Fruit fly (Drosophila melanogaster) whole organism, wandering third instar larva: ENCODE results near the gene CG8475.

Source experiments
- Abd-B ChIP-seq: fragments of >200 bp; optimal IDR thresholded peaks from 2 replicates; lab custom pipeline; 2017; ENCODE audit warnings: missing biosample characterization, missing genetic modification characterization
- CG32264 ChIP-seq: fragments of 200-800 bp; sonication (Bioruptor generic); optimal IDR thresholded peaks from 2 replicates; lab custom pipeline; 2016; ENCODE audit warnings: missing biosample characterization, missing genetic modification characterization
- CrebA ChIP-seq: fragments of 200-800 bp; sonication (Bioruptor generic); optimal IDR thresholded peaks from 2 replicates; lab custom pipeline; 2016; ENCODE audit warnings: missing biosample characterization, mild to moderate bottlenecking, missing genetic modification characterization, borderline replicate concordance
- GATAd ChIP-seq: sonication (Bioruptor generic); optimal IDR thresholded peaks from 2 replicates; lab custom pipeline; 2016; ENCODE audit warnings: missing biosample characterization, missing genetic modification characterization
- HLH106 ChIP-seq: fragments of 200-800 bp; optimal IDR thresholded peaks from 3 replicates; lab custom pipeline; 2019; ENCODE audit warnings: missing biosample characterization, mild to moderate bottlenecking, missing genetic modification characterization, moderate library complexity
- Hr78 ChIP-seq: fragments of >200 bp; optimal IDR thresholded peaks from 2 replicates; lab custom pipeline; 2017; ENCODE audit warnings: missing biosample characterization, missing genetic modification characterization
- Hr83 ChIP-seq: fragments of 200-300 bp; sonication (Bioruptor generic); optimal IDR thresholded peaks from 2 replicates; lab custom pipeline; 2016; ENCODE audit warnings: missing biosample characterization, mild to moderate bottlenecking, missing genetic modification characterization, moderate library complexity; ENCODE audit not compliant: poor library complexity, severe bottlenecking
- Jra ChIP-seq: sonication (Bioruptor generic); optimal IDR thresholded peaks from 2 replicates; lab custom pipeline; 2016; ENCODE audit warnings: missing biosample characterization, missing genetic modification characterization
- N ChIP-seq: fragments of >200 bp; optimal IDR thresholded peaks from 2 replicates; lab custom pipeline; 2018; ENCODE audit warnings: missing biosample characterization, missing external identifiers, missing genetic modification characterization
- OdsH ChIP-seq: fragments of 200-800 bp; sonication (Bioruptor generic); optimal IDR thresholded peaks from 2 replicates; lab custom pipeline; 2016; ENCODE audit warnings: missing biosample characterization, mild to moderate bottlenecking, missing genetic modification characterization
- Rel ChIP-seq, 2 experiments: fragments of 200-800 bp; sonication (Bioruptor generic) in 1 of 2; optimal IDR thresholded peaks; 2 replicates in 1 of 2; 3 replicates in 1 of 2; lab custom pipeline; 2016 to 2019; ENCODE audit warnings: mild to moderate bottlenecking in 2 of 2, missing biosample characterization in 2 of 2, missing genetic modification characterization in 2 of 2, moderate library complexity in 1 of 2
- Sp1 ChIP-seq: fragments of 200-800 bp; sonication (Bioruptor generic); optimal IDR thresholded peaks from 3 replicates; lab custom pipeline; 2019; ENCODE audit warnings: missing biosample characterization, mild to moderate bottlenecking, missing genetic modification characterization, moderate library complexity
- Vsx2 ChIP-seq: fragments of 200-300, 225-300 bp; sonication (Bioruptor generic); optimal IDR thresholded peaks from 2 replicates; lab custom pipeline; 2018; ENCODE audit warnings: missing biosample characterization, missing genetic modification characterization; ENCODE audit not compliant: partially characterized antibody
- br ChIP-seq: fragments of 200-800 bp; sonication (Bioruptor generic); optimal IDR thresholded peaks from 2 replicates; lab custom pipeline; 2016; ENCODE audit warnings: missing biosample characterization, missing genetic modification characterization
- brk ChIP-seq: fragments of 200-800 bp; sonication (Bioruptor generic); optimal IDR thresholded peaks from 2 replicates; lab custom pipeline; 2016; ENCODE audit warnings: missing biosample characterization, mild to moderate bottlenecking, missing genetic modification characterization
- dl ChIP-seq, 2 experiments: fragments of 175-275, 200-275 bp in 1 of 2; fragments of 200-275 bp in 1 of 2; sonication (Bioruptor generic); optimal IDR thresholded peaks; lab custom pipeline; 2018; ENCODE audit warnings: mild to moderate bottlenecking in 2 of 2, missing biosample characterization in 2 of 2, missing genetic modification characterization in 2 of 2, moderate library complexity in 2 of 2; ENCODE audit not compliant: partially characterized antibody in 2 of 2, insufficient read depth in 1 of 2
- dmrt93B ChIP-seq: fragments of 200-800 bp; sonication (Bioruptor generic); optimal IDR thresholded peaks from 2 replicates; lab custom pipeline; 2018; ENCODE audit warnings: missing biosample characterization, mild to moderate bottlenecking, missing genetic modification characterization
- ey ChIP-seq: fragments of 200-800 bp; sonication (Bioruptor generic); optimal IDR thresholded peaks from 2 replicates; lab custom pipeline; 2016; ENCODE audit warnings: missing biosample characterization, missing genetic modification characterization
- fru ChIP-seq: fragments of 200-800 bp; sonication (Bioruptor generic); optimal IDR thresholded peaks from 3 replicates; lab custom pipeline; 2016; ENCODE audit warnings: missing biosample characterization, mild to moderate bottlenecking, missing genetic modification characterization
- h ChIP-seq: fragments of 200-800 bp; sonication (Bioruptor generic); optimal IDR thresholded peaks from 3 replicates; lab custom pipeline; 2016; ENCODE audit warnings: missing biosample characterization, mild to moderate bottlenecking, missing genetic modification characterization
- jim ChIP-seq: fragments of 175-275, 200-325 bp; sonication (Bioruptor generic); optimal IDR thresholded peaks from 2 replicates; lab custom pipeline; 2016; ENCODE audit warnings: missing biosample characterization, mild to moderate bottlenecking, missing genetic modification characterization
- pan ChIP-seq: fragments of >200 bp; optimal IDR thresholded peaks from 2 replicates; lab custom pipeline; 2017
- psq ChIP-seq: fragments of 200-800 bp; sonication (Bioruptor generic); optimal IDR thresholded peaks from 3 replicates; lab custom pipeline; 2017; ENCODE audit warnings: missing biosample characterization, mild to moderate bottlenecking, missing genetic modification characterization, moderate library complexity
- rgr ChIP-seq: fragments of 200-800 bp; sonication (Bioruptor generic); optimal IDR thresholded peaks from 3 replicates; lab custom pipeline; 2016; ENCODE audit warnings: missing biosample characterization, mild to moderate bottlenecking, missing genetic modification characterization
- sage ChIP-seq: fragments of 200-800 bp; sonication (Bioruptor generic); optimal IDR thresholded peaks from 2 replicates; lab custom pipeline; 2016; ENCODE audit warnings: missing biosample characterization, mild to moderate bottlenecking, missing genetic modification characterization
- tai ChIP-seq: sonication (Bioruptor generic); optimal IDR thresholded peaks from 2 replicates; lab custom pipeline; 2016; ENCODE audit warnings: missing biosample characterization, missing genetic modification characterization
- usp ChIP-seq: fragments of >200 bp; optimal IDR thresholded peaks from 2 replicates; lab custom pipeline; 2017; ENCODE audit warnings: missing biosample characterization, missing genetic modification characterization
- woc ChIP-seq: sonication (Bioruptor generic); optimal IDR thresholded peaks from 2 replicates; lab custom pipeline; 2016; ENCODE audit warnings: missing biosample characterization, mild to moderate bottlenecking, missing genetic modification characterization

The CG8475 gene

DNA sequence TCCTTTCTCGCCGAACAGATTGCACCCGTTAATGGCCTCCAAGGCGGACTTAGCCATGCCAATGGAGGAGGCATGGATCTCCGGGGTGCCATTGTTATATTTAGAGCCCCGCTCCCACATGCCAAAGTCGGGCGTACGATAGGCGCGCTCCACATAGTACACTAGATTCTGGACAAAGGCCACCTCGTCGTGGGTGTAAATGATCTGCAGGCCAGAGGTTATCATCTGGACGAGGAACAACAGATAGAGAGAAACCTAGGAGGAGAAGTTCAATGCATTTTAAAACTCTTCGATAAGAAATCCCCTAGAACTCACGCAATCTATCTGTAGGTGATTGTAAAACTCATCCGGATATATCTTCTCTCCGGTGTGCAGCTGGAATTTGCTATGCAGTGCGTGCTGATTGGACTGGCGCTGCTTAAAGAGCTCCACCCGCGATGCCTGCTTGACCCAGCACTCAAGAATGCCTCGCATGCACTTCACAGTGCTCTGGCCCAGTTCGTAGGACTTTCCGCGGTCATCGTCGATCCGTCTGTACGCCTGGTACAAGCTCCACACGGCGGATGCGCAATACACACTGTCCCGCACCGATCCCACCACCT lies 895 bp downstream of the CG8475 start:
- TF ChIP-seq brk (GFP tag; lab: Kevin White, UChicago) (no peak), br (GFP tag; lab: Kevin White, UChicago) (peak; percentile 15)

DNA sequence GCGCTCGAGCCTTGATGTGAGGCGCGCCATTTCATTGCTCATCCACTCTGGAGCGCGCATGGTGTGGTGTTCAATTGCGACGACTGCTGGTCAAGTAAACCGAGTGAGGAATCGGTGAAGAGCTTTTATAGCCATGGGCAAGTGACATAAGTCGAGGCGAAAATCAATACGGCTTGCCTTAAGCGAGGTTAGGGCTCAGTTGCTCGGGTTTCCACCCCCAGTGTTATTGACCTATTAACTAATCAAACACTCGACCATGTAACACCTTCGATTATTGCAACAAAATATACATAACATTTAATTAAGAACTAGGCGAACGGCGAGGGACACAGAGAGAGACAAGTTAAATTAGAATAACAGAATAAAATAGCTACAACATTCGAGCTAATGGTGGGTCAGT lies 6.0 kb downstream of the CG8475 start, which contains the start of gene CG34134:
Gene CG34134, minus strand, starts transcription at position 101 of the 400 bp plus-strand sequence.
- no peak for TF ChIP-seq tai
- no peak for TF ChIP-seq HLH106 (tag; lab: Kevin White, UChicago)
- no peak for TF ChIP-seq sage (GFP tag; lab: Kevin White, UChicago)
- TF ChIP-seq usp (GFP tag; lab: Kevin White, UChicago) = no peak
- no peak for TF ChIP-seq dmrt93B (GFP tag; lab: Kevin White, UChicago)

DNA sequence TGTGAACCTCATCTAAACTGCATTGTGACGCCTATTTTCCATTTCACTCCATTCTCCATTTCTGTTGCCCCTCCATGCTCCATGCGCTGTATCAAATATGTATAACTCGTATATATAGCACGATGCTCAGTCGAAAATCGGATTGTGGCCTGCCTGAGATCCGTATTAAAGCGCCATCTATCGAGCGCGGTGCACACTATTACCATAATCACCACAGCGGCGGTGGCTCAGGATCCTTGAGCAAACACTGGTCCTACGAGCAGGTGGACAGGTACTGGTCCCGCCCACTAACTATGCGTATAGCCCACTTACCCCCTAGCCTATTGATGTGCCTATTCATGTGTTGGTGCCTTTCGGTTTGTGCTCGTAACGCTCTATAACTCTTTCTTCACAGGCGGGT lies 11.7 kb downstream of the CG8475 start:
- TF ChIP-seq sage (GFP tag; lab: Kevin White, UChicago) = no peak
- TF ChIP-seq dmrt93B (GFP tag; lab: Kevin White, UChicago) = no peak
- TF ChIP-seq jim (GFP tag; lab: Kevin White, UChicago) = no peak
- TF ChIP-seq tai = no peak
- no peak for TF ChIP-seq N (GFP tag; lab: Kevin White, UChicago)
- TF ChIP-seq br (GFP tag; lab: Kevin White, UChicago) = no peak
- TF ChIP-seq Vsx2 = no peak
- TF ChIP-seq CG32264 (GFP tag; lab: Kevin White, UChicago) = no peak
- TF ChIP-seq woc (GFP tag; lab: Kevin White, UChicago) = no peak
- no peak for TF ChIP-seq rgr
- TF ChIP-seq fru = no peak
- no peak for TF ChIP-seq HLH106 (tag; lab: Kevin White, UChicago)
- no peak for TF ChIP-seq Hr83 (GFP tag; lab: Kevin White, UChicago)

DNA sequence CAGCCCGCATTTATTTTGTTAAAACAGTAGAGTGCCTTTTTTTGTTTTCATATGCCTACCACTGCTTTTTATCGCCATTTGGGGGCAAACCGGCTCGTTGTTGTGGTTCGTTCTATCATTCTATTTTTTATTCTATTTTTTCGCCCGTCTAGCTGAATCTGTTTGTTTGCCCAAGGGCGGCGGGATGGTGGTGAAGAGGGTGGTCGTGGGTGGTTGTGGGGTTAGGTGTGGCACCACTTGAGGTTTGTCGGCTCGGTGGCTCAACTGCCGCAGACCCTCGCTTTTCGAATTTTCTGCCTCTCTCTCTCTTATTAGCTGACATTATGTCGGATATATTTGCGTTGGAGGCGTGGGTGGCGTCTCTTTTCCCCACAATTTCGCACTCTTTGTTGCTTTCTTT lies 25.2 kb downstream of the CG8475 start:
- TF ChIP-seq N (GFP tag; lab: Kevin White, UChicago) = no peak
- TF ChIP-seq dl (GFP tag; optimal IDR thresholded peaks at IDR 0.05; lab: Kevin White, UChicago; ENCODE audit: insufficient read depth in 1 of 2, partially characterized antibody in 2 of 2) = no peak
- no peak for TF ChIP-seq fru
- no peak for TF ChIP-seq pan (lab: Kevin White, UChicago)
- no peak for TF ChIP-seq rgr
- TF ChIP-seq Abd-B = no peak

DNA sequence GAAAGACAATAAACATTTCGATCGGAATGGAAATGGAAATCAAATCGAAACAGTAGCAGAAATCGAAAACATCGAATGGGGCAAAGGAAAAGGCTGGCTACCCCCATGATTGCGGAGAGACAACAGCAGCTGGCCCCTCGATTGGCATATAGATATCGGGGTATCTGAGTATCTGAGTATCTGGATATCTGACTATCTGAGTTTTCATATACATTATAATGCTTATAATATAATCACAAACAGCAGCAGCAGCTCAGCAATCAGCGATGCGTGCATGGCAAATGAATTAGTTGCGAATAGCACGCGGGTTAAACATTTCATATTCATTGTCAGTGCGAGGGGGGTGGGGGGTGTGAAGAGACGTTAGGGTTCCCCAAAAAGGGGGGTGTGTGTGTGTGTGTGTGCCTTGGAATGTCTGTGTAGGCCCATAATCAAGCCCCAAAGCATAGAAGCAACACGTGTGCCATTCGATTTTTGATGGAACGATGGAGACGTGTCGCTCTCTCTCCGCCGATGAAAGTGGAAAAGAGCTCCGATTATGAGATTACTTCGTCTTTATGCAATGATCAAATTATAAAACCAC lies 26.0 kb downstream of the CG8475 start:
- TF ChIP-seq h = no peak
- no peak for TF ChIP-seq Jra (GFP tag; lab: Kevin White, UChicago)

DNA sequence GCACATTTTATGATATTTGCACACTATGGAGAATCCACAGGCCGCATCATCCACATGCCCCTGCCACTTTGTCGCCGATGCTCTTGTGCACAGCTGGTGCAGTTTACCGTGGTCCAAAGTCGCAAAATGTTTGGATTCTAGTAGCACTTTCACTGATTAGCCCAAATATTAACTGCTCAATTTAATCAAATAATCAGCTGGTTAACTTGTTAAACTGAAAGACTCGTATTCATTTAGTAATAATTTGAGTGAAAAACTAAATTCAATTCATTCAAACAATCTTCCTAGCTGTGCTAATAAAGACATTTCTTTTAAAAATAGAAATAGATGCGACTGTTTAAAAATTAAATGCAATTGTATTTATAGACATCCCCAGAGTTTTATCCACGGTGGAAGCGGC lies 28.6 kb downstream of the CG8475 start:
- TF ChIP-seq ey (GFP tag; lab: Kevin White, UChicago) = no peak
- TF ChIP-seq psq (GFP tag; lab: Kevin White, UChicago) = no peak
- TF ChIP-seq Sp1 (GFP tag; lab: Kevin White, UChicago) = no peak
- no peak for TF ChIP-seq Hr78 (GFP tag; lab: Kevin White, UChicago)
- no peak for TF ChIP-seq CG32264 (GFP tag; lab: Kevin White, UChicago)
- no peak for TF ChIP-seq OdsH
- TF ChIP-seq CrebA = no peak
- TF ChIP-seq Vsx2 = no peak
- no peak for TF ChIP-seq GATAd (GFP tag; lab: Kevin White, UChicago)
- no peak for TF ChIP-seq Rel (GFP tag; optimal IDR thresholded peaks at IDR 0.05; lab: Kevin White, UChicago)
- TF ChIP-seq Rel (tag; optimal IDR thresholded peaks at IDR 0.05; lab: Kevin White, UChicago) = no peak
- no peak for TF ChIP-seq br (GFP tag; lab: Kevin White, UChicago)
- TF ChIP-seq brk (GFP tag; lab: Kevin White, UChicago) = no peak
- no peak for TF ChIP-seq usp (GFP tag; lab: Kevin White, UChicago)
